Fruit fly (Drosophila melanogaster): ENCODE measurements around the gene Vps45.
A peak's percentile ranks its signal among the peaks of the same experiment; 100 is the strongest.

The Vps45 gene

DNA sequence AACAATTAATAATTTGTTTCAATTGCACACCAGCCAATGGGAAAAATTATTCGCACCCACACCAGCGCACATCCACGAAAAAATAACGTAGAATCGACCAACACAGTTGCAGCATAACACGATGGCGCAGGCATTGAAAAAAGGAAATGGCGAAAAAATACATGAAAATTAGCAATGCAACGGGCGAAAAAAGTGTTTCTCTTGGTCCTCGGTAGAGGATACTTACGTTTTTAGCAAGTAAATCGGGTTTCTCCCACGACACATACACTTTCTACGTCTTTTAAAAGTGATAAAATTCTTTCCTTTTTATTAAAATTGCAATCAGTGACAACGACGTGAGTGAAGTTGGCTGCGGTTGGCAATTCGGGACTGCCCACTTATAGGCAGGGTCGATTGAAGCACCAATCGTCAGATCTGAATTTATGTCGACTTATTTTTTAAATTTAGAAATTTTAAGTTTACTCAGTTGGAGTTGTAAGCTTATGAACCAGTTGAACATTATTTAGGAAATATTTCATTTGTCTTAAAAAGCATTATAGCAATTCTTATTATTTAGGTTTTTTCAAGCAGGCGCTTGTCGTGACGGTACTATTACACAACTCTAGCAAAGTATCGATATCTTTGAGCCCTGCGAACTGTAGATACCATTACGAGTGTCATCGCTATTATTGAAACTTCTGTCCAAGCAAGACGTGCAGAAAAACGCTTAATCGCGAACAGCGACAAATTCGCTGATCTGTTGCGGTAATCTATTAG is 13.8 kb downstream of the Vps45 start, which contains the start of the genes Kap-alpha3 and Son (continued):
- TF ChIP-seq dm (GFP tag; optimal IDR thresholded peaks at IDR 0.05) (peak; percentile 96), CG8478 (optimal IDR thresholded peaks at IDR 0.05) (no peak), sd (tag; optimal IDR thresholded peaks at IDR 0.05) (peak; percentile 77), phol (tag; optimal IDR thresholded peaks at IDR 0.05) (peak; percentile 95), corto (GFP tag; optimal IDR thresholded peaks at IDR 0.05) (peak; percentile 29), fd102C (GFP tag; optimal IDR thresholded peaks at IDR 0.05) (peak; percentile 91), Dp (GFP tag; optimal IDR thresholded peaks at IDR 0.05) (peak; percentile 41), fd3F (GFP tag; optimal IDR thresholded peaks at IDR 0.05) (peak; percentile 86), MESR4 (GFP tag; optimal IDR thresholded peaks at IDR 0.05) (peak; percentile 93), CG17361 (GFP tag; IDR thresholded peaks at IDR 0.05) (peak; percentile 97), CG11456 (GFP tag; IDR thresholded peaks at IDR 0.05) (peak; percentile 96), gsb-n (tag; optimal IDR thresholded peaks at IDR 0.05) (peak; percentile 82), Stat92E (GFP tag; optimal IDR thresholded peaks at IDR 0.05) (peak in 1 of 3 experiments; percentile 60), Vsx1 (GFP tag; optimal IDR thresholded peaks at IDR 0.05) (peak; percentile 86), CG3163 (GFP tag; optimal IDR thresholded peaks at IDR 0.05) (peak; percentile 81), TFAM (GFP tag; optimal IDR thresholded peaks at IDR 0.05) (peak; percentile 63), CG5245 (GFP tag; optimal IDR thresholded peaks at IDR 0.05) (peak; percentile 88), Drgx (GFP tag; IDR thresholded peaks at IDR 0.05) (peak; percentile 47; the same call in 1 of the 2 replicates), CG7271 (tag; optimal IDR thresholded peaks at IDR 0.05) (peak; percentile 89), CG34422 (GFP tag; IDR thresholded peaks at IDR 0.05) (peak; percentile 88), CG12942 (GFP tag; optimal IDR thresholded peaks at IDR 0.05) (peak; percentile 91), Atf3 (GFP tag; optimal IDR thresholded peaks at IDR 0.05) (peak; percentile 90), MBD-R2 (GFP tag; IDR thresholded peaks at IDR 0.05) (peak; percentile 67; the same call in 1 of the 2 replicates), CG17568 (GFP tag; optimal IDR thresholded peaks at IDR 0.05) (peak; percentile 88), Meics (GFP tag; optimal IDR thresholded peaks at IDR 0.05) (peak; percentile 95), sc (optimal IDR thresholded peaks at IDR 0.05) (no peak), sc (GFP tag; optimal IDR thresholded peaks at IDR 0.05) (peak; percentile 85), Dll (GFP tag; IDR thresholded peaks at IDR 0.05; ENCODE audit: partially characterized antibody) (peak; percentile 94), CG17186 (GFP tag; optimal IDR thresholded peaks at IDR 0.05) (peak; percentile 88), CG11695 (GFP tag; IDR thresholded peaks at IDR 0.05) (peak; percentile 79), tup (GFP tag; optimal IDR thresholded peaks at IDR 0.05) (peak; percentile 86), trem (tag; optimal IDR thresholded peaks at IDR 0.05) (peak; percentile 100), grau (tag; optimal IDR thresholded peaks at IDR 0.05) (peak; percentile 88), CG12659 (GFP tag; optimal IDR thresholded peaks at IDR 0.05) (peak; percentile 98), CoRest (tag; optimal IDR thresholded peaks at IDR 0.05) (peak; percentile 92), CG10267 (tag; optimal IDR thresholded peaks at IDR 0.05) (peak; percentile 91), fd64A (GFP tag; optimal IDR thresholded peaks at IDR 0.05) (peak; percentile 86), stc (GFP tag; IDR thresholded peaks at IDR 0.05) (peak; percentile 83), Nf-YA (GFP tag; IDR thresholded peaks at IDR 0.05) (peak; percentile 61; the same call in 1 of the 2 replicates), Xbp1 (GFP tag; optimal IDR thresholded peaks at IDR 0.05) (peak; percentile 93), chinmo (GFP tag; IDR thresholded peaks at IDR 0.05; ENCODE audit: partially characterized antibody) (0 out of 4 replicates have a peak, but pooled peaks have one; percentile 69), gcm (GFP tag; optimal IDR thresholded peaks at IDR 0.05) (peak; percentile 86), onecut (GFP tag; IDR thresholded peaks at IDR 0.05) (peak; percentile 87), CG2116 (GFP tag; optimal IDR thresholded peaks at IDR 0.05) (peak; percentile 99), NC2α (GFP tag; optimal IDR thresholded peaks at IDR 0.05) (peak; percentile 88), HmgZ (tag; optimal IDR thresholded peaks at IDR 0.05) (peak; percentile 95), CG11723 (GFP tag; optimal IDR thresholded peaks at IDR 0.05) (peak; percentile 93), hkb (optimal IDR thresholded peaks at IDR 0.05) (peak; percentile 25), hkb (GFP tag; IDR thresholded peaks at IDR 0.05) (peak; percentile 86)

All from whole organism, embryonic.